Fruit fly (Drosophila melanogaster) whole organism, pupa: ENCODE data around the gene SKIP.

Experiments used
- CG10348 ChIP-seq: fragments of 200-800 bp; sonication (Bioruptor generic); IDR thresholded peaks from 2 replicates; pipeline ENCODE4 v1.3.6; 2022; ENCODE audit warnings: missing biosample characterization, missing genetic modification characterization
- CG12605 ChIP-seq: fragments of 200-800 bp; sonication (Bioruptor generic); IDR thresholded peaks from 2 replicates; pipeline ENCODE4 v1.3.6; 2022; ENCODE audit warnings: missing biosample characterization, missing genetic modification characterization
- CG13204 ChIP-seq: fragments of 200-800 bp; sonication (Bioruptor generic); optimal IDR thresholded peaks from 2 replicates; lab custom pipeline; 2018; ENCODE audit warnings: missing biosample characterization, mild to moderate bottlenecking, missing genetic modification characterization, moderate library complexity
- CG14655 ChIP-seq: fragments of 200-800 bp; sonication (Bioruptor generic); optimal IDR thresholded peaks from 3 replicates; lab custom pipeline; 2017; ENCODE audit warnings: mild to moderate bottlenecking, missing biosample characterization, missing genetic modification reagents, missing genetic modification characterization
- CG15710 ChIP-seq: fragments of 200-800 bp; sonication (Bioruptor generic); optimal IDR thresholded peaks from 2 replicates; lab custom pipeline; 2018; ENCODE audit warnings: missing biosample characterization, mild to moderate bottlenecking, missing genetic modification characterization, moderate library complexity
- CG17806 ChIP-seq: fragments of 200-800 bp; sonication (Bioruptor generic); optimal IDR thresholded peaks from 2 replicates; lab custom pipeline; 2018; ENCODE audit warnings: missing biosample characterization, mild to moderate bottlenecking, missing genetic modification characterization, moderate library complexity
- CG32121 ChIP-seq: fragments of 200-800 bp; sonication (Bioruptor generic); IDR thresholded peaks from 2 replicates; pipeline ENCODE4 v1.3.6; 2022; ENCODE audit warnings: missing biosample characterization, missing genetic modification characterization
- CG34367 ChIP-seq: fragments of 200-800 bp; sonication (Bioruptor generic); optimal IDR thresholded peaks from 2 replicates; lab custom pipeline; 2018; ENCODE audit warnings: missing biosample characterization, mild to moderate bottlenecking, missing genetic modification characterization
- CG4496 ChIP-seq: fragments of 200-800 bp; sonication (Bioruptor generic); IDR thresholded peaks from 3 replicates; pipeline ENCODE4 v1.3.6; 2022; ENCODE audit warnings: missing biosample characterization, missing genetic modification characterization
- CG8159 ChIP-seq: fragments of 200-800 bp; sonication (Bioruptor generic); optimal IDR thresholded peaks from 3 replicates; lab custom pipeline; 2018; ENCODE audit warnings: missing biosample characterization, mild to moderate bottlenecking, missing genetic modification characterization, moderate library complexity
- CG8301 ChIP-seq: fragments of 200-800 bp; sonication (Bioruptor generic); optimal IDR thresholded peaks from 2 replicates; lab custom pipeline; 2018; ENCODE audit warnings: missing biosample characterization, mild to moderate bottlenecking, missing genetic modification characterization
- CG9948 ChIP-seq: fragments of 200-800 bp; sonication (Bioruptor generic); optimal IDR thresholded peaks from 2 replicates; lab custom pipeline; 2018; ENCODE audit warnings: missing biosample characterization, mild to moderate bottlenecking, missing genetic modification characterization, moderate library complexity
- D1 ChIP-seq: fragments of 200-800 bp; sonication (Bioruptor generic); optimal IDR thresholded peaks from 2 replicates; lab custom pipeline; 2018; ENCODE audit warnings: missing biosample characterization, mild to moderate bottlenecking, missing genetic modification characterization, moderate library complexity
- EcR ChIP-seq: fragments of 200-800 bp; sonication (Bioruptor generic); optimal IDR thresholded peaks from 3 replicates; lab custom pipeline; 2019; ENCODE audit warnings: missing biosample characterization, missing genetic modification characterization, mild to moderate bottlenecking, moderate library complexity, missing genetic modification reagents
- Ets98B ChIP-seq: fragments of 200-800 bp; sonication (Bioruptor generic); IDR thresholded peaks from 2 replicates; pipeline ENCODE4 v1.3.6; 2022; ENCODE audit warnings: missing biosample characterization, missing genetic modification characterization
- Pif1A ChIP-seq: fragments of 200-800 bp; sonication (Bioruptor generic); optimal IDR thresholded peaks from 3 replicates; lab custom pipeline; 2016; ENCODE audit warnings: missing biosample characterization, missing genetic modification characterization
- Pif1B ChIP-seq: fragments of 200-800 bp; sonication (Bioruptor generic); optimal IDR thresholded peaks from 3 replicates; lab custom pipeline; 2016; ENCODE audit warnings: missing biosample characterization, missing genetic modification characterization
- Snoo ChIP-seq: fragments of 200-800 bp; sonication (Bioruptor generic); optimal IDR thresholded peaks from 3 replicates; lab custom pipeline; 2017; ENCODE audit warnings: missing biosample characterization, mild to moderate bottlenecking, missing genetic modification characterization, inconsistent platforms
- fd96Ca ChIP-seq: fragments of 200-800 bp; sonication (Bioruptor generic); IDR thresholded peaks from 3 replicates; pipeline ENCODE4 v1.3.6; 2022; ENCODE audit warnings: missing biosample characterization, missing genetic modification characterization
- gl ChIP-seq: fragments of 200-800 bp; sonication (Bioruptor generic); optimal IDR thresholded peaks from 2 replicates; lab custom pipeline; 2018; ENCODE audit warnings: missing biosample characterization, mild to moderate bottlenecking, missing genetic modification characterization
- rn ChIP-seq: fragments of 200-800 bp; sonication (Bioruptor generic); IDR thresholded peaks from 2 replicates; pipeline ENCODE4 v1.3.6; 2022; ENCODE audit warnings: missing biosample characterization, missing genetic modification characterization

The SKIP gene

dm6 chr3R:22172454-22173413, 39.1 kb downstream of the SKIP start:
- TF ChIP-seq Ets98B, result no peak
- TF ChIP-seq, all 21 proteins: peak for 0

- no peak for TF ChIP-seq CG10348
- no peak for TF ChIP-seq EcR (GFP tag; lab: Kevin White, UChicago)
- TF ChIP-seq gl (tag; lab: Kevin White, UChicago), result no peak
- TF ChIP-seq CG12605, result 0 out of 2 replicates have a peak, but pooled peaks have one; percentile 7
- no peak for TF ChIP-seq fd96Ca (GFP tag; lab: Robert Waterston, UW)
- TF ChIP-seq D1, result no peak
- no peak; the same call in 2 of the 3 replicates for TF ChIP-seq CG4496
- TF ChIP-seq CG14655 (GFP tag; lab: Kevin White, UChicago), result peak; percentile 39
- TF ChIP-seq Pif1B, result peak; percentile 55
- TF ChIP-seq Ets98B, result no peak
- TF ChIP-seq CG9948 (tag; lab: Kevin White, UChicago), result peak; percentile 48
- TF ChIP-seq Snoo (tag; lab: Kevin White, UChicago), result peak; percentile 68
- TF ChIP-seq CG8159 (tag; lab: Kevin White, UChicago), result peak; percentile 77
- no peak for TF ChIP-seq CG8301
- TF ChIP-seq Pif1A (GFP tag; lab: Kevin White, UChicago), result peak; percentile 28
- TF ChIP-seq CG15710 (tag; lab: Kevin White, UChicago), result peak; percentile 66
- peak; percentile 65 for TF ChIP-seq CG17806
- TF ChIP-seq CG13204, result no peak
- peak; percentile 40 for TF ChIP-seq CG34367 (tag; lab: Kevin White, UChicago)
These were observed 42.1 kb downstream of the SKIP start for dm6 chr3R:22175745-22176144.

DNA sequence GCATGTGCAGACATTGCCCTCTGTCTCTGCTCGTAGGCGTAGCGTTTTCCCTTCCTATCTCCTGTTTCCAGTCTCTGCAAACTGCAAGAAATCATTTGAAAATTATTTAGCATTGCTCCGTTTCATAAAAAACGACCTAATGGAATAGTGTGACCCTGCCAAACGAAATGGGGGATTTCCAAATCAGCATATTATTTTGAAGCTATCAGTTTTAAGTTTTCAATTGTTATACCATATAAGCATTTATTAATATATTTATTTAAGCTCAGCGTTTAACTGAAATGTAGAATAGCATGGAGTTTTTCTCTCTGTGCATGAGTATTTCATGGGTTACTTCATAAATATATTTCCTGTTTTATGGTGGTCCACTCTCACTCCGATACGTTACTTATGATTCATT, 48.6 kb downstream of the SKIP start:
- no peak for TF ChIP-seq D1
- TF ChIP-seq rn (GFP tag; lab: Robert Waterston, UW), result no peak
- TF ChIP-seq CG9948 (tag; lab: Kevin White, UChicago), result peak; percentile 14
- TF ChIP-seq CG8159 (tag; lab: Kevin White, UChicago), result peak; percentile 14
- peak; percentile 17 for TF ChIP-seq CG17806
- TF ChIP-seq CG15710 (tag; lab: Kevin White, UChicago), result no peak
- no peak for TF ChIP-seq Ets98B
- TF ChIP-seq fd96Ca (GFP tag; lab: Robert Waterston, UW), result no peak
- no peak for TF ChIP-seq Snoo (tag; lab: Kevin White, UChicago)
- peak; percentile 22 for TF ChIP-seq Pif1A (GFP tag; lab: Kevin White, UChicago)
- no peak for TF ChIP-seq CG32121 (GFP tag; lab: Robert Waterston, UW)
- TF ChIP-seq CG34367 (tag; lab: Kevin White, UChicago), result no peak
- peak; percentile 51 for TF ChIP-seq CG14655 (GFP tag; lab: Kevin White, UChicago)
- no peak for TF ChIP-seq EcR (GFP tag; lab: Kevin White, UChicago)
- no peak for TF ChIP-seq CG12605
- TF ChIP-seq CG10348, result no peak
- TF ChIP-seq Pif1B, result peak; percentile 17
- TF ChIP-seq CG4496, result 0 out of 3 replicates have a peak, but pooled peaks have one; percentile 7
- TF ChIP-seq CG8301, result peak; percentile 20
- TF ChIP-seq CG13204, result no peak
- TF ChIP-seq gl (tag; lab: Kevin White, UChicago), result no peak

dm6 chr3R:22182939-22183338, 49.3 kb downstream of the SKIP start:
- TF ChIP-seq CG10348, result no peak
- TF ChIP-seq EcR (GFP tag; lab: Kevin White, UChicago), result peak; percentile 1
- no peak for TF ChIP-seq CG8301

DNA sequence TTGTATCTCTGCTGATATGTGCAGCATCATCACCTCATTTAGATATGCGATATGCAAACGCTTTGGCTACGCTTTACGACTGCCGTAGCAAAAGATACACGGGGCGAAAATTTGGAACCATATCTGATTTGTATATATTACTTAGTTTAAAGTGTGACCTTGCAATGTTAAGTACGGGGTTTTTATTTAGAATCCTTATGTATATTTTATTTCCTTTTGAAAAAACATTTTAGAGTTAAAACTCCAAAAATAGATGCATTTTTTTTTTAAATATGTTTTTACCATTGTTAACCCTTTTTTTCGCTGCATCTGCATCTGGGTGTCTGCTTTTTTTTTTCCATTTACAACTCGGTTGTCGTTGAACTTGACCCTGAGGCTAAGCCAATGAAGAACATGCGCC, 50.4 kb downstream of the SKIP start:
- TF ChIP-seq Ets98B (no peak), gl (tag; lab: Kevin White, UChicago) (peak; percentile 42), EcR (GFP tag; lab: Kevin White, UChicago) (peak; percentile 67), Pif1A (GFP tag; lab: Kevin White, UChicago) (peak; percentile 59), CG15710 (tag; lab: Kevin White, UChicago) (peak; percentile 75), Snoo (tag; lab: Kevin White, UChicago) (peak; percentile 19), CG17806 (peak; percentile 76), CG8159 (tag; lab: Kevin White, UChicago) (peak; percentile 84), fd96Ca (GFP tag; lab: Robert Waterston, UW) (no peak), CG32121 (GFP tag; lab: Robert Waterston, UW) (no peak), rn (GFP tag; lab: Robert Waterston, UW) (no peak), D1 (no peak), Pif1B (peak; percentile 11), CG10348 (no peak), CG8301 (peak; percentile 43), CG9948 (tag; lab: Kevin White, UChicago) (peak; percentile 77), CG13204 (peak; percentile 41), CG12605 (no peak), CG14655 (GFP tag; lab: Kevin White, UChicago) (peak; percentile 56), CG4496 (peak; percentile 15; the same call in 1 of the 3 replicates), CG34367 (tag; lab: Kevin White, UChicago) (peak; percentile 64)

DNA sequence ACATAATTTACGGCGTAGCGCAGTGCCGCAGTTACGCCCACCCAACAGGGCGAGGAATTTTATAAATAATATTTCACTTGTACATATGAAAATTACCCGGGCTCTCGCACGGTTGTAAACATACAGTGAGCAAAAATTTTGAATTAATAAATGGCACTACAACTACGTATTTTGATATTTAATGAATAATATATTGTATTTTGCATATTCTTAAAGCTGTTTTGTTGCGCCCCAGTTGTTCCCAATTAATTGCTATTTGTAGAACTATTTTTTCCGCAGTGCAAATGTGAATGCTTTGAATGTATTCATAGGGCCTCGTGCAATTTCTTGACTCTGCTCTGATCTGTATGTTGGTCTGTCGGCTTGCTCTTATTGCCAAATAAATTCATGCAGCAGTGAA, 52.0 kb downstream of the SKIP start:
- TF ChIP-seq CG4496, result peak; percentile 82
- 0 out of 2 replicates have a peak, but pooled peaks have one; percentile 28 for TF ChIP-seq rn (GFP tag; lab: Robert Waterston, UW)
- peak; percentile 81 for TF ChIP-seq CG17806
- TF ChIP-seq gl (tag; lab: Kevin White, UChicago), result peak; percentile 48
- TF ChIP-seq CG12605, result peak; percentile 39; the same call in 1 of the 2 replicates
- peak; percentile 63 for TF ChIP-seq CG14655 (GFP tag; lab: Kevin White, UChicago)
- peak; percentile 79 for TF ChIP-seq CG9948 (tag; lab: Kevin White, UChicago)
- TF ChIP-seq Ets98B, result peak; percentile 62
- TF ChIP-seq CG10348, result no peak
- TF ChIP-seq D1, result peak; percentile 55
- peak; percentile 26 for TF ChIP-seq Snoo (tag; lab: Kevin White, UChicago)
- TF ChIP-seq CG13204, result no peak
- peak; percentile 81 for TF ChIP-seq CG8159 (tag; lab: Kevin White, UChicago)
- TF ChIP-seq Pif1A (GFP tag; lab: Kevin White, UChicago), result peak; percentile 75
- peak; percentile 75 for TF ChIP-seq Pif1B
- TF ChIP-seq EcR (GFP tag; lab: Kevin White, UChicago), result no peak
- peak; percentile 73 for TF ChIP-seq CG15710 (tag; lab: Kevin White, UChicago)
- peak; percentile 63; the same call in 1 of the 3 replicates for TF ChIP-seq fd96Ca (GFP tag; lab: Robert Waterston, UW)
- peak; percentile 48; the same call in 1 of the 2 replicates for TF ChIP-seq CG32121 (GFP tag; lab: Robert Waterston, UW)
- peak; percentile 80 for TF ChIP-seq CG34367 (tag; lab: Kevin White, UChicago)
- peak; percentile 64 for TF ChIP-seq CG8301
- TF ChIP-seq, all 21 proteins: peak for 18
